Worm (Caenorhabditis elegans) whole organism, midembryonic: ENCODE measurements around the gene Y54G2A.72.

Source experiments
- cog-1 ChIP-seq: sonication (generic microtip); optimal IDR thresholded peaks from 2 replicates; lab custom pipeline; 2016; ENCODE audit warnings: missing genetic modification characterization, missing compliant biosample characterization
- flt-1 ChIP-seq: fragments of 200-800 bp; sonication (Bioruptor generic); IDR thresholded peaks from 2 replicates; pipeline ENCODE4 v1.3.6; 2022; ENCODE audit warnings: missing genetic modification characterization, missing compliant biosample characterization
- klf-2 ChIP-seq: fragments of 200-800 bp; sonication (Bioruptor generic); conservative IDR thresholded peaks from 2 replicates; pipeline ENCODE4 v1.3.6; 2022; ENCODE audit warnings: missing genetic modification reagents, missing genetic modification characterization, missing compliant biosample characterization
- ref-1 ChIP-seq: fragments of 200-800 bp; sonication (Bioruptor generic); conservative IDR thresholded peaks from 2 replicates; pipeline ENCODE4 v1.3.6; 2022; ENCODE audit warnings: missing genetic modification reagents, missing genetic modification characterization, missing compliant biosample characterization
- tab-1 ChIP-seq: fragments of 200-800 bp; sonication (Bioruptor generic); IDR thresholded peaks from 2 replicates; pipeline ENCODE4 v1.3.6; 2022; ENCODE audit warnings: missing genetic modification characterization, missing compliant biosample characterization
- ztf-23 ChIP-seq: fragments of 200-800 bp; sonication (Bioruptor generic); IDR thresholded peaks from 2 replicates; pipeline ENCODE4 v1.3.6; 2022; ENCODE audit warnings: missing genetic modification reagents, missing genetic modification characterization, missing compliant biosample characterization
- ztf-29 ChIP-seq: fragments of 200-800 bp; sonication (Bioruptor generic); IDR thresholded peaks from 2 replicates; pipeline ENCODE4 v1.3.6; 2022; ENCODE audit warnings: missing genetic modification reagents, missing genetic modification characterization, missing compliant biosample characterization

- TF ChIP-seq ref-1 (GFP tag; lab: Robert Waterston, UW), result no peak
- TF ChIP-seq ztf-23, result no peak
- TF ChIP-seq ztf-29 (GFP tag; lab: Robert Waterston, UW), result no peak
- no peak for TF ChIP-seq flt-1 (GFP tag; lab: Robert Waterston, UW)
- TF ChIP-seq tab-1 (GFP tag; lab: Robert Waterston, UW), result no peak
- TF ChIP-seq cog-1 (tag; lab: Kevin White, UChicago), result no peak
- TF ChIP-seq klf-2, result no peak
Measured at ce11 chrIV:2775992-2776630, 1.8 kb upstream of the Y54G2A.72 start.
